Fruit fly (Drosophila melanogaster) whole organism, prepupa: ENCODE measurements around the gene CG33725.

ENCODE experiments used
- Blimp-1 ChIP-seq: fragments of 200-800 bp; sonication (Bioruptor generic); optimal IDR thresholded peaks from 3 replicates; lab custom pipeline; 2017; ENCODE audit warnings: missing biosample characterization, missing genetic modification characterization, mild to moderate bottlenecking, moderate library complexity, missing genetic modification reagents
- CG10631 ChIP-seq: fragments of 200-800 bp; sonication (Bioruptor generic); optimal IDR thresholded peaks from 2 replicates; lab custom pipeline; 2016; ENCODE audit warnings: missing biosample characterization, missing genetic modification characterization
- CG10669 ChIP-seq: fragments of 200-800 bp; sonication (Bioruptor generic); optimal IDR thresholded peaks from 3 replicates; lab custom pipeline; 2018; ENCODE audit warnings: missing biosample characterization, mild to moderate bottlenecking, missing genetic modification characterization, moderate library complexity
- CG11294 ChIP-seq: fragments of 200-800 bp; sonication (Bioruptor generic); IDR thresholded peaks from 2 replicates; pipeline ENCODE4 v1.3.6; 2022; ENCODE audit warnings: missing biosample characterization, missing genetic modification characterization
- CG11762 ChIP-seq: fragments of 200-800 bp; sonication (Bioruptor generic); optimal IDR thresholded peaks from 3 replicates; lab custom pipeline; 2016; ENCODE audit warnings: missing biosample characterization, missing genetic modification characterization; ENCODE audit not compliant: insufficient read depth
- CG11902 ChIP-seq: fragments of 200-800 bp; sonication (Bioruptor generic); optimal IDR thresholded peaks from 3 replicates; lab custom pipeline; 2016; ENCODE audit warnings: missing biosample characterization, missing genetic modification characterization
- CG15336 ChIP-seq: fragments of 200-800 bp; sonication (Bioruptor generic); IDR thresholded peaks from 2 replicates; pipeline ENCODE4 v1.3.6; 2022; ENCODE audit warnings: missing biosample characterization, missing genetic modification characterization
- CG16779 ChIP-seq: fragments of 200-800 bp; sonication (Bioruptor generic); optimal IDR thresholded peaks from 3 replicates; lab custom pipeline; 2017; ENCODE audit warnings: missing biosample characterization, mild to moderate bottlenecking, missing genetic modification characterization
- CG3032 ChIP-seq: fragments of 200-800 bp; optimal IDR thresholded peaks from 2 replicates; lab custom pipeline; 2019; ENCODE audit warnings: missing biosample characterization, mild to moderate bottlenecking, missing genetic modification characterization, moderate library complexity
- CG31627 ChIP-seq: fragments of 200-800 bp; sonication (Bioruptor generic); optimal IDR thresholded peaks from 3 replicates; lab custom pipeline; 2016; ENCODE audit warnings: missing biosample characterization, missing genetic modification characterization
- CG32006 ChIP-seq: fragments of 200-800 bp; sonication (Bioruptor generic); optimal IDR thresholded peaks from 3 replicates; lab custom pipeline; 2017; ENCODE audit warnings: missing biosample characterization, mild to moderate bottlenecking, missing genetic modification characterization
- CG3919 ChIP-seq: fragments of 200-800 bp; sonication (Bioruptor generic); optimal IDR thresholded peaks from 3 replicates; lab custom pipeline; 2016; ENCODE audit warnings: missing biosample characterization, missing genetic modification characterization
- CG4318 ChIP-seq: fragments of 200-800 bp; sonication (Bioruptor generic); optimal IDR thresholded peaks from 3 replicates; lab custom pipeline; 2017; ENCODE audit warnings: missing biosample characterization, mild to moderate bottlenecking, missing genetic modification characterization
- CG6276 ChIP-seq: fragments of 200-800 bp; sonication (Bioruptor generic); optimal IDR thresholded peaks from 2 replicates; lab custom pipeline; 2017; ENCODE audit warnings: missing biosample characterization, mild to moderate bottlenecking, missing genetic modification characterization
- CG6792 ChIP-seq: fragments of 200-800 bp; sonication (Bioruptor generic); optimal IDR thresholded peaks from 3 replicates; lab custom pipeline; 2016; ENCODE audit warnings: missing biosample characterization, missing genetic modification characterization
- CG6808 ChIP-seq: fragments of 200-800 bp; sonication (Bioruptor generic); optimal IDR thresholded peaks from 3 replicates; lab custom pipeline; 2017; ENCODE audit warnings: missing biosample characterization, missing genetic modification characterization, mild to moderate bottlenecking, moderate library complexity, missing genetic modification reagents
- CG6854 ChIP-seq: fragments of 200-800 bp; sonication (Bioruptor generic); optimal IDR thresholded peaks from 2 replicates; lab custom pipeline; 2017; ENCODE audit warnings: missing biosample characterization, mild to moderate bottlenecking, missing genetic modification characterization
- CG7368 ChIP-seq: fragments of 200-800 bp; sonication (Bioruptor generic); optimal IDR thresholded peaks from 3 replicates; lab custom pipeline; 2016; ENCODE audit warnings: missing biosample characterization, missing genetic modification characterization
- CG8119 ChIP-seq: fragments of 200-800 bp; sonication (Bioruptor generic); IDR thresholded peaks from 3 replicates; pipeline ENCODE4 v1.3.6; 2022; ENCODE audit warnings: missing biosample characterization, missing genetic modification characterization
- CG8632 ChIP-seq: fragments of 200-800 bp; sonication (Bioruptor generic); optimal IDR thresholded peaks from 3 replicates; lab custom pipeline; 2016; ENCODE audit warnings: missing biosample characterization, missing genetic modification characterization
- CG9139 ChIP-seq: fragments of 200-800 bp; sonication (Bioruptor generic); optimal IDR thresholded peaks from 3 replicates; lab custom pipeline; 2017; ENCODE audit warnings: missing biosample characterization, mild to moderate bottlenecking, missing genetic modification characterization
- Eip78C ChIP-seq: fragments of 200-800 bp; sonication (Bioruptor generic); peaks from one replicate; lab custom pipeline; 2016; ENCODE audit warnings: missing biosample characterization, missing genetic modification characterization
- Eip93F ChIP-seq: fragments of 200-800 bp; sonication (Bioruptor generic); optimal IDR thresholded peaks from 2 replicates; lab custom pipeline; 2016; ENCODE audit warnings: missing biosample characterization, mild to moderate bottlenecking, missing genetic modification characterization
- Ets21C ChIP-seq: fragments of 200-800 bp; sonication (Bioruptor generic); optimal IDR thresholded peaks from 3 replicates; lab custom pipeline; 2016; ENCODE audit warnings: missing biosample characterization, missing genetic modification characterization
- Ets96B ChIP-seq: fragments of 200-800 bp; optimal IDR thresholded peaks from 2 replicates; lab custom pipeline; 2019; ENCODE audit warnings: missing biosample characterization, mild to moderate bottlenecking, missing genetic modification characterization, moderate library complexity
- Gug ChIP-seq: fragments of 200-800 bp; sonication (Bioruptor generic); IDR thresholded peaks from 2 replicates; pipeline ENCODE4 v1.3.6; 2022; ENCODE audit warnings: missing biosample characterization, missing genetic modification characterization
- Hr38 ChIP-seq: sonication (Bioruptor generic); optimal IDR thresholded peaks from 2 replicates; lab custom pipeline; 2016; ENCODE audit warnings: missing biosample characterization, missing genetic modification characterization
- Hr39 ChIP-seq: fragments of 200-800 bp; sonication (Bioruptor generic); optimal IDR thresholded peaks from 2 replicates; lab custom pipeline; 2016; ENCODE audit warnings: missing biosample characterization, missing genetic modification characterization
- Hr4 ChIP-seq: fragments of 200-800 bp; sonication (Bioruptor generic); optimal IDR thresholded peaks from 3 replicates; lab custom pipeline; 2016; ENCODE audit warnings: missing biosample characterization, missing genetic modification characterization
- Met ChIP-seq: fragments of 200-800 bp; sonication (Bioruptor generic); optimal IDR thresholded peaks from 3 replicates; lab custom pipeline; 2016; ENCODE audit warnings: missing biosample characterization, missing genetic modification characterization
- OdsH ChIP-seq: fragments of 200-800 bp; sonication (Bioruptor generic); optimal IDR thresholded peaks from 3 replicates; lab custom pipeline; 2016; ENCODE audit warnings: missing biosample characterization, missing genetic modification characterization
- Smox ChIP-seq: fragments of 200-800 bp; sonication (Bioruptor generic); optimal IDR thresholded peaks from 3 replicates; lab custom pipeline; 2016; ENCODE audit warnings: missing biosample characterization, missing genetic modification characterization
- Sox102F ChIP-seq: fragments of 200-800 bp; sonication (Bioruptor generic); optimal IDR thresholded peaks from 2 replicates; lab custom pipeline; 2016; ENCODE audit warnings: missing biosample characterization, mild to moderate bottlenecking, missing genetic modification characterization
- Sox14 ChIP-seq: fragments of 200-800 bp; sonication (Bioruptor generic); optimal IDR thresholded peaks from 3 replicates; lab custom pipeline; 2016; ENCODE audit warnings: missing biosample characterization, missing genetic modification characterization
- Sox15 ChIP-seq: fragments of 200-800 bp; sonication (Bioruptor generic); optimal IDR thresholded peaks from 3 replicates; lab custom pipeline; 2016; ENCODE audit warnings: missing biosample characterization, missing genetic modification characterization
- achi ChIP-seq: fragments of 200-800 bp; sonication (Bioruptor generic); optimal IDR thresholded peaks from 3 replicates; lab custom pipeline; 2016; ENCODE audit warnings: missing biosample characterization, missing genetic modification characterization
- acj6 ChIP-seq: fragments of 200-800 bp; sonication (Bioruptor generic); optimal IDR thresholded peaks from 3 replicates; lab custom pipeline; 2016; ENCODE audit warnings: missing biosample characterization, missing genetic modification characterization
- dac ChIP-seq: fragments of 200-800 bp; sonication (Bioruptor generic); optimal IDR thresholded peaks from 2 replicates; lab custom pipeline; 2017; ENCODE audit warnings: missing biosample characterization, mild to moderate bottlenecking, missing genetic modification characterization
- dsx ChIP-seq: fragments of 200-800 bp; optimal IDR thresholded peaks from 3 replicates; lab custom pipeline; 2019; ENCODE audit warnings: missing biosample characterization, mild to moderate bottlenecking, missing genetic modification characterization, moderate library complexity; ENCODE audit not compliant: poor library complexity, severe bottlenecking
- eg ChIP-seq: fragments of 200-800 bp; sonication (Bioruptor generic); IDR thresholded peaks from 3 replicates; pipeline ENCODE4 v1.3.6; 2022; ENCODE audit warnings: missing biosample characterization, missing genetic modification characterization
- esn ChIP-seq: fragments of 200-800 bp; sonication (Bioruptor generic); optimal IDR thresholded peaks from 2 replicates; lab custom pipeline; 2016; ENCODE audit warnings: missing biosample characterization, mild to moderate bottlenecking, missing genetic modification characterization, moderate library complexity
- lz ChIP-seq: fragments of 200-800 bp; sonication (Bioruptor generic); optimal IDR thresholded peaks from 3 replicates; lab custom pipeline; 2016; ENCODE audit warnings: missing biosample characterization, missing genetic modification characterization
- salr ChIP-seq, 2 experiments: fragments of 200-800 bp; sonication (Bioruptor generic); optimal IDR thresholded peaks; 3 replicates each; lab custom pipeline; 2016 to 2018; ENCODE audit warnings: missing biosample characterization in 2 of 2, missing genetic modification characterization in 2 of 2, mild to moderate bottlenecking in 1 of 2
- spab ChIP-seq: fragments of 200-800 bp; sonication (Bioruptor generic); optimal IDR thresholded peaks from 2 replicates; lab custom pipeline; 2017; ENCODE audit warnings: missing biosample characterization, mild to moderate bottlenecking, missing genetic modification characterization, missing genetic modification reagents
- topi ChIP-seq: fragments of 200-800 bp; sonication (Bioruptor generic); optimal IDR thresholded peaks from 3 replicates; lab custom pipeline; 2016; ENCODE audit warnings: missing biosample characterization, missing genetic modification characterization
- vri ChIP-seq: fragments of 200-800 bp; sonication (Bioruptor generic); optimal IDR thresholded peaks from 3 replicates; lab custom pipeline; 2016; ENCODE audit warnings: missing biosample characterization, mild to moderate bottlenecking, missing genetic modification characterization

The CG33725 gene

DNA sequence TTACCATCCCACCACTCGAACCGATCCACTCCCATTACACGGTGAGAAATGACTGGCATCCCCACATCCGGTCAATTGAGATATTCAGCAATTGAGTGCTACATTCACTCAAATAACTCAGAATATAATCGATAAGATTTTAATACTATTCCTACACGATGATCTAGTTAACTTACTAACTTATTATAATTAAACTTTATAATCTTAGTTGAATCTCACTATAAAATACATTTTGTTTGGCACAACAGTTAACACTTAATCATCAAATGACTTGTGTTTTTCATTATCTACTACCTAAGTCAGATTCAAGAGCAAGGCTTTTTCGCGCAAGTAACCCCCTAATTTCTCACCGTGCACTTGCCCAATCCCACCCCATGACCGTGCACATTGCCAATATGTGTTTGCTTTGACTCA lies 12.9 kb downstream of the CG33725 start (continued):
- TF ChIP-seq Eip93F (GFP tag; lab: Kevin White, UChicago) = peak; percentile 74
- TF ChIP-seq Smox (GFP tag; lab: Kevin White, UChicago) = peak; percentile 92
- peak; percentile 82 for TF ChIP-seq CG10631 (GFP tag; lab: Kevin White, UChicago)
- peak; percentile 92 for TF ChIP-seq CG6276 (GFP tag; lab: Kevin White, UChicago)
- TF ChIP-seq Blimp-1 (GFP tag; lab: Kevin White, UChicago) = peak; percentile 87
- peak; percentile 91 for TF ChIP-seq Hr4
- peak; percentile 95 for TF ChIP-seq esn (GFP tag; lab: Kevin White, UChicago)
- TF ChIP-seq Sox15 = peak; percentile 78
- peak; percentile 80 for TF ChIP-seq Ets96B (tag; lab: Kevin White, UChicago)
- peak; percentile 89 for TF ChIP-seq CG3919 (GFP tag; lab: Kevin White, UChicago)
- peak; percentile 59 for TF ChIP-seq CG11294
- peak; percentile 90 for TF ChIP-seq CG8119 (GFP tag; lab: Robert Waterston, UW)
- peak; percentile 91 for TF ChIP-seq lz
- TF ChIP-seq CG9139 (GFP tag; lab: Kevin White, UChicago) = peak; percentile 78
- TF ChIP-seq CG8632 (GFP tag; lab: Kevin White, UChicago) = peak; percentile 81
- peak; percentile 84 for TF ChIP-seq Hr39 (GFP tag; lab: Kevin White, UChicago)
- TF ChIP-seq CG3032 = peak; percentile 86
- TF ChIP-seq topi (GFP tag; lab: Kevin White, UChicago) = peak; percentile 91
- peak; percentile 90 for TF ChIP-seq acj6 (GFP tag; lab: Kevin White, UChicago)
- peak; percentile 81 for TF ChIP-seq CG6854 (GFP tag; lab: Kevin White, UChicago)
- peak; percentile 87 for TF ChIP-seq CG4318 (GFP tag; lab: Kevin White, UChicago)
- TF ChIP-seq Ets21C (GFP tag; lab: Kevin White, UChicago) = peak; percentile 83
- TF ChIP-seq dsx (GFP tag; lab: Kevin White, UChicago) = peak; percentile 80

DNA sequence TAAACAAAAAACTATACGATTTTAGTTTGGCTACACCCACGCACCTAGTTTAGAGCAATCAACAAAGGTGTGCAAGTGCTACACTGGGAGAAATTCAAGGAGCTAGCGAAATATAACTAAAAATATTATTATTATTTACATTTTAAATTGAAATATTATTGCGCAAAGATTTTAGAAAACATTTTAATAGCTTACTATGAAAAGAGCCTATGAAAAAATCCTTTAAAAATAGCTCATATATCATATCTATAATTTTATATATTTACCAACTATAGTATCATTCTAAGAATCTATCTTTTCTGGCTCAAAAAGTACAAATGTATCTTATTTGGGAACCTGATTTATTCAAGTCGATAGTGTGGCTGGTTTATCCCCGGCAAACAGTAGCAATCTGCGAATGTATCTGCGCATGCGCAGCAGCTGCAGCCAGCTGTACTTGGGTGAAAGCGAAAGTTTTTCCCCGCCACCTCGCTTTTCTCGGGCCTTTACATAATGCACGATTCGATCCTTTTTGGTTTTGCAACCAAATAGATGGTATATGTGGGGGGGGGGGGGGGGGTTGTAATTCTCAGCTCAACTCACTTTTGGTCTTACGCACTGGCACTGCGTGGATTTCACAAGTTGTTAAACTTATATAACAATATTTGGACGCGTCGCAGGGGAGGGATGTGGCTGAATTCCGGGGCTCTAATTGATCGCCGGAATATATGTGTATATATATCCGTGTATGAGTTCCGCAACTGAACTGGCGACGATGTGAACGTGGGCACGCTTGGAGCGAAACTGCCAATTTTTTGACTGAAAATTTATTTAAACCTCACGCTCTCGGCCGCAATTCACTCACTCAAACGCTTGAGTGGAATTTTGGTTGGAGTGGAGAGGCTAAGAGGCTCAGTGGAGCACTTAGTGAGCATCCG lies 14.3 kb downstream of the CG33725 start, which contains the start of gene CG10657:
Gene CG10657 (minus strand): TSS at position 789 of the 917 bp plus-strand sequence.
- TF ChIP-seq CG11762 (GFP tag; lab: Kevin White, UChicago) (peak; percentile 3), Blimp-1 (GFP tag; lab: Kevin White, UChicago) (peak; percentile 97), esn (GFP tag; lab: Kevin White, UChicago) (no peak), OdsH (GFP tag; lab: Kevin White, UChicago) (peak; percentile 30), Eip78C (GFP tag; lab: Kevin White, UChicago) (peak; percentile 43), Met (GFP tag; lab: Kevin White, UChicago) (no peak), CG10669 (GFP tag; lab: Kevin White, UChicago) (no peak), CG8119 (GFP tag; lab: Robert Waterston, UW) (peak; percentile 77), CG16779 (tag; lab: Kevin White, UChicago) (no peak), CG15336 (GFP tag; lab: Robert Waterston, UW) (peak; percentile 58; the same call in 1 of the 2 replicates), Eip93F (GFP tag; lab: Kevin White, UChicago) (no peak), CG10631 (GFP tag; lab: Kevin White, UChicago) (no peak), Gug (GFP tag; lab: Robert Waterston, UW) (no peak), CG7368 (GFP tag; lab: Kevin White, UChicago) (no peak), dac (GFP tag; lab: Kevin White, UChicago) (no peak), vri (GFP tag; lab: Kevin White, UChicago) (peak; percentile 66), CG6792 (no peak), Hr38 (no peak), spab (GFP tag; lab: Kevin White, UChicago) (no peak), CG11902 (no peak), Sox14 (no peak), CG6808 (GFP tag; lab: Kevin White, UChicago) (no peak), achi (GFP tag; lab: Kevin White, UChicago) (no peak), Ets96B (tag; lab: Kevin White, UChicago) (no peak), CG31627 (GFP tag; lab: Kevin White, UChicago) (no peak), acj6 (GFP tag; lab: Kevin White, UChicago) (no peak), Sox102F (no peak), salr (GFP tag; optimal IDR thresholded peaks at IDR 0.05; lab: Kevin White, UChicago) (peak in 1 of 2 experiments; percentile 29), eg (peak; percentile 69; the same call in 2 of the 3 replicates), Smox (GFP tag; lab: Kevin White, UChicago) (no peak), CG3032 (no peak), CG6276 (GFP tag; lab: Kevin White, UChicago) (peak; percentile 59), CG32006 (GFP tag; lab: Kevin White, UChicago) (peak; percentile 70), CG4318 (GFP tag; lab: Kevin White, UChicago) (no peak), Sox15 (no peak), lz (no peak)
